Worm (Caenorhabditis elegans) whole organism, early embryonic: Measurements from ENCODE around the gene vms-1.

Source experiments
- B0310.2 ChIP-seq: sonication (generic microtip); optimal IDR thresholded peaks from 2 replicates; lab custom pipeline; 2016; ENCODE audit warnings: mild to moderate bottlenecking, missing genetic modification characterization, missing compliant biosample characterization
- F13C5.2 ChIP-seq: sonication (generic microtip); optimal IDR thresholded peaks from 2 replicates; lab custom pipeline; 2017; ENCODE audit warnings: mild to moderate bottlenecking, missing genetic modification characterization, inconsistent platforms, missing compliant biosample characterization
- aly-1 ChIP-seq: sonication (generic microtip); optimal IDR thresholded peaks from 2 replicates; lab custom pipeline; 2016; ENCODE audit warnings: missing genetic modification characterization, missing compliant biosample characterization
- ama-1 ChIP-seq: fragments of 150-350 bp; optimal IDR thresholded peaks from 2 replicates; lab custom pipeline; 2014
- flt-1 ChIP-seq: fragments of 200-800 bp; sonication (Bioruptor generic); IDR thresholded peaks from 2 replicates; pipeline ENCODE4 v1.3.6; 2022; ENCODE audit warnings: missing genetic modification characterization, missing compliant biosample characterization
- scrt-1 ChIP-seq: fragments of 200-800 bp; sonication (Bioruptor generic); IDR thresholded peaks from 2 replicates; pipeline ENCODE4 v1.3.6; 2022; ENCODE audit warnings: missing genetic modification characterization, missing compliant biosample characterization
- tbx-11 ChIP-seq: fragments of 200-800 bp; sonication (Bioruptor generic); IDR thresholded peaks from 2 replicates; pipeline ENCODE4 v1.3.6; 2022; ENCODE audit warnings: missing genetic modification characterization, missing compliant biosample characterization
- tra-4 ChIP-seq: sonication (generic microtip); optimal IDR thresholded peaks from 2 replicates; lab custom pipeline; 2017; ENCODE audit warnings: missing genetic modification characterization, missing compliant biosample characterization

- TF ChIP-seq scrt-1 (no peak), B0310.2 (no peak), tra-4 (no peak), ama-1 (lab: Kevin White, UChicago) (no peak), aly-1 (no peak), flt-1 (GFP tag; lab: Robert Waterston, UW) (no peak), tbx-11 (GFP tag; lab: Robert Waterston, UW) (no peak), F13C5.2 (tag; lab: Kevin White, UChicago) (no peak)
Measured at ce11 chrIII:8044187-8044586, 44.1 kb upstream of the vms-1 start, which contains the start of gene K12H4.5.
